Fruit fly (Drosophila melanogaster) whole organism, embryonic: Measurements from ENCODE around the gene Bub1.

ENCODE experiments used
- CG10147 ChIP-seq: fragments of 200-800 bp; sonication (Bioruptor generic); optimal IDR thresholded peaks from 2 replicates; lab custom pipeline; 2019; ENCODE audit warnings: missing biosample characterization, mild to moderate bottlenecking, missing genetic modification characterization, moderate library complexity
- CG10462 ChIP-seq: fragments of 200-800 bp; sonication (Bioruptor generic); optimal IDR thresholded peaks from 2 replicates; lab custom pipeline; 2016; ENCODE audit warnings: missing biosample characterization, missing genetic modification characterization
- CG11085 ChIP-seq: fragments of 200-800 bp; sonication (Bioruptor generic); IDR thresholded peaks from 2 replicates; pipeline ENCODE4 v1.3.6; 2022; ENCODE audit warnings: missing biosample characterization, missing genetic modification characterization
- CG11695 ChIP-seq: fragments of 200-800 bp; sonication (Bioruptor generic); IDR thresholded peaks from 3 replicates; pipeline ENCODE4 v1.3.6; 2022; ENCODE audit warnings: missing biosample characterization, missing genetic modification characterization
- CG11696 ChIP-seq: fragments of 200-800 bp; sonication (Bioruptor generic); IDR thresholded peaks from 2 replicates; pipeline ENCODE4 v1.3.6; 2022; ENCODE audit warnings: missing biosample characterization, missing genetic modification characterization
- CG15011 ChIP-seq: fragments of 200-800 bp; sonication (Bioruptor generic); optimal IDR thresholded peaks from 3 replicates; lab custom pipeline; 2018; ENCODE audit warnings: missing biosample characterization, mild to moderate bottlenecking, missing genetic modification characterization
- CG17802 ChIP-seq: fragments of 200-800 bp; sonication (Bioruptor generic); optimal IDR thresholded peaks from 2 replicates; lab custom pipeline; 2018; ENCODE audit warnings: missing biosample characterization, mild to moderate bottlenecking, missing genetic modification characterization, moderate library complexity
- CG17912 ChIP-seq: fragments of 200-800 bp; sonication (Bioruptor generic); optimal IDR thresholded peaks from 2 replicates; lab custom pipeline; 2018; ENCODE audit warnings: missing biosample characterization, mild to moderate bottlenecking, missing genetic modification characterization
- CG18619 ChIP-seq: fragments of 200-800 bp; sonication (Bioruptor generic); optimal IDR thresholded peaks from 3 replicates; lab custom pipeline; 2017; ENCODE audit warnings: missing biosample characterization, mild to moderate bottlenecking, missing genetic modification characterization
- CG31388 ChIP-seq: fragments of 200-800 bp; sonication (Bioruptor generic); optimal IDR thresholded peaks from 2 replicates; lab custom pipeline; 2016; ENCODE audit warnings: missing biosample characterization, missing genetic modification characterization
- CG3407 ChIP-seq: fragments of 200-800 bp; sonication (Bioruptor generic); optimal IDR thresholded peaks from 2 replicates; lab custom pipeline; 2018; ENCODE audit warnings: missing biosample characterization, mild to moderate bottlenecking, missing genetic modification characterization
- CG34422 ChIP-seq: fragments of 200-800 bp; sonication (Bioruptor generic); IDR thresholded peaks from 3 replicates; pipeline ENCODE4 v1.3.6; 2022; ENCODE audit warnings: missing biosample characterization, missing genetic modification characterization
- CG4282 ChIP-seq: fragments of 200-800 bp; sonication (Bioruptor generic); optimal IDR thresholded peaks from 2 replicates; lab custom pipeline; 2016; ENCODE audit warnings: missing biosample characterization, missing genetic modification characterization
- CG4404 ChIP-seq: fragments of 200-800 bp; sonication (Bioruptor generic); IDR thresholded peaks from 2 replicates; pipeline ENCODE4 v1.3.6; 2022; ENCODE audit warnings: missing biosample characterization, missing genetic modification characterization
- CG4854 ChIP-seq: fragments of 200-800 bp; sonication (Bioruptor generic); optimal IDR thresholded peaks from 2 replicates; lab custom pipeline; 2016; ENCODE audit warnings: missing biosample characterization, missing genetic modification characterization, inconsistent platforms
- CG6654 ChIP-seq: fragments of 200-800 bp; sonication (Bioruptor generic); optimal IDR thresholded peaks from 2 replicates; lab custom pipeline; 2017; ENCODE audit warnings: missing biosample characterization, mild to moderate bottlenecking, missing genetic modification characterization
- CG6791 ChIP-seq: fragments of 200-800 bp; sonication (Bioruptor generic); IDR thresholded peaks from 3 replicates; pipeline ENCODE4 v1.3.6; 2022; ENCODE audit warnings: missing biosample characterization, missing genetic modification characterization; ENCODE audit not compliant: partially characterized antibody
- CG6813 ChIP-seq: fragments of 200-800 bp; sonication (Bioruptor generic); optimal IDR thresholded peaks from 2 replicates; lab custom pipeline; 2017; ENCODE audit warnings: missing biosample characterization, missing genetic modification characterization, mild to moderate bottlenecking, moderate library complexity, missing genetic modification reagents
- CG7745 ChIP-seq: fragments of 200-800 bp; sonication (Bioruptor generic); optimal IDR thresholded peaks from 2 replicates; lab custom pipeline; 2018; ENCODE audit warnings: missing biosample characterization, mild to moderate bottlenecking, missing genetic modification characterization, moderate library complexity
- CG8765 ChIP-seq: fragments of 200-800 bp; sonication (Bioruptor generic); IDR thresholded peaks from 2 replicates; pipeline ENCODE4 v1.3.6; 2022; ENCODE audit warnings: missing biosample characterization, missing genetic modification characterization
- CG9609 ChIP-seq: fragments of 200-800 bp; sonication (Bioruptor generic); optimal IDR thresholded peaks from 3 replicates; lab custom pipeline; 2016; ENCODE audit warnings: missing biosample characterization, missing genetic modification characterization
- Hand ChIP-seq: fragments of 200-800 bp; sonication (Bioruptor generic); optimal IDR thresholded peaks from 2 replicates; lab custom pipeline; 2017; ENCODE audit warnings: mild to moderate bottlenecking, missing biosample characterization, missing genetic modification reagents, missing genetic modification characterization
- HmgZ ChIP-seq: fragments of 200-800 bp; sonication (Bioruptor generic); optimal IDR thresholded peaks from 2 replicates; lab custom pipeline; 2018; ENCODE audit warnings: missing biosample characterization, mild to moderate bottlenecking, missing genetic modification characterization
- Hr3 ChIP-seq: fragments of 200-800 bp; sonication (Bioruptor generic); optimal IDR thresholded peaks from 3 replicates; lab custom pipeline; 2016; ENCODE audit warnings: missing biosample characterization, missing genetic modification characterization
- Sox100B ChIP-seq: fragments of 200-800 bp; sonication (Bioruptor generic); optimal IDR thresholded peaks from 3 replicates; lab custom pipeline; 2018; ENCODE audit warnings: missing biosample characterization, mild to moderate bottlenecking, missing genetic modification characterization
- YL-1 ChIP-seq: fragments of 200-800 bp; sonication (Bioruptor generic); optimal IDR thresholded peaks from 3 replicates; lab custom pipeline; 2017; ENCODE audit warnings: missing biosample characterization, mild to moderate bottlenecking, missing genetic modification characterization
- al ChIP-seq: fragments of 200-800 bp; sonication (Bioruptor generic); IDR thresholded peaks from 2 replicates; pipeline ENCODE4 v1.3.6; 2022; ENCODE audit warnings: missing biosample characterization, missing genetic modification characterization
- ato ChIP-seq: fragments of 200-800 bp; sonication (Bioruptor generic); IDR thresholded peaks from 2 replicates; pipeline ENCODE4 v1.3.6; 2022; ENCODE audit warnings: missing biosample characterization, missing genetic modification characterization; ENCODE audit not compliant: partially characterized antibody
- chinmo ChIP-seq: fragments of 200-800 bp; sonication (Bioruptor generic); IDR thresholded peaks from 4 replicates; pipeline ENCODE4 v1.3.6; 2022; ENCODE audit warnings: missing biosample characterization, missing genetic modification characterization; ENCODE audit not compliant: partially characterized antibody
- dmrt99B ChIP-seq: fragments of 200-800 bp; sonication (Bioruptor generic); optimal IDR thresholded peaks from 2 replicates; lab custom pipeline; 2018; ENCODE audit warnings: missing biosample characterization, mild to moderate bottlenecking, missing genetic modification characterization, moderate library complexity
- dpn ChIP-seq, 2 experiments: fragments of 200-800 bp; sonication (Bioruptor generic); optimal IDR thresholded peaks; 3 replicates each; lab custom pipeline; 2016; ENCODE audit warnings: missing biosample characterization in 2 of 2, missing genetic modification characterization in 2 of 2
- en ChIP-seq: fragments of 200-800 bp; sonication (Bioruptor generic); optimal IDR thresholded peaks from 2 replicates; lab custom pipeline; 2016; ENCODE audit warnings: missing biosample characterization, missing genetic modification characterization
- esg ChIP-seq: fragments of 200-800 bp; sonication (Bioruptor generic); conservative IDR thresholded peaks from 2 replicates; pipeline ENCODE4 v1.3.6; 2022; ENCODE audit warnings: missing biosample characterization, missing genetic modification characterization
- fd64A ChIP-seq: fragments of 200-800 bp; sonication (Bioruptor generic); optimal IDR thresholded peaks from 3 replicates; lab custom pipeline; 2018; ENCODE audit warnings: missing biosample characterization, mild to moderate bottlenecking, missing genetic modification characterization
- gfzf ChIP-seq: fragments of 200-800 bp; sonication (Bioruptor generic); optimal IDR thresholded peaks from 2 replicates; lab custom pipeline; 2016; ENCODE audit warnings: missing biosample characterization, mild to moderate bottlenecking, missing genetic modification characterization, moderate library complexity
- her ChIP-seq: fragments of 200-800 bp; sonication (Bioruptor generic); optimal IDR thresholded peaks from 2 replicates; lab custom pipeline; 2016; ENCODE audit warnings: missing biosample characterization, missing genetic modification characterization
- klu ChIP-seq: fragments of 200-800 bp; sonication (Bioruptor generic); IDR thresholded peaks from 2 replicates; pipeline ENCODE4 v1.3.6; 2022; ENCODE audit warnings: missing biosample characterization, missing genetic modification characterization
- lmd ChIP-seq: fragments of 200-800 bp; sonication (Bioruptor generic); IDR thresholded peaks from 2 replicates; pipeline ENCODE4 v1.3.6; 2022; ENCODE audit warnings: missing biosample characterization, missing genetic modification characterization
- nmo ChIP-seq: fragments of 200-800 bp; sonication (Bioruptor generic); optimal IDR thresholded peaks from 2 replicates; lab custom pipeline; 2018; ENCODE audit warnings: missing biosample characterization, mild to moderate bottlenecking, missing genetic modification characterization, moderate library complexity
- odd ChIP-seq: fragments of 200-800 bp; sonication (Bioruptor generic); optimal IDR thresholded peaks from 2 replicates; lab custom pipeline; 2017; ENCODE audit warnings: missing biosample characterization, mild to moderate bottlenecking, missing genetic modification characterization
- pnt ChIP-seq: fragments of 200-800 bp; sonication (Bioruptor generic); optimal IDR thresholded peaks from 3 replicates; lab custom pipeline; 2016; ENCODE audit warnings: missing biosample characterization, missing genetic modification characterization
- run ChIP-seq: fragments of 200-800 bp; sonication (Bioruptor generic); optimal IDR thresholded peaks from 3 replicates; lab custom pipeline; 2018; ENCODE audit warnings: missing biosample characterization, mild to moderate bottlenecking, missing genetic modification characterization
- sc ChIP-seq, 3 experiments: fragments of >200 bp in 2 of 3; fragments of 200-800 bp in 1 of 3; sonication (Bioruptor generic) in 1 of 3; optimal IDR thresholded peaks; 2 replicates in 2 of 3; 3 replicates in 1 of 3; lab custom pipeline; 2017; ENCODE audit warnings: mild to moderate bottlenecking in 1 of 3, missing biosample characterization in 1 of 3, missing genetic modification characterization in 1 of 3, missing genetic modification reagents in 1 of 3
- stc ChIP-seq: fragments of 200-800 bp; sonication (Bioruptor generic); IDR thresholded peaks from 2 replicates; pipeline ENCODE4 v1.3.6; 2022; ENCODE audit warnings: missing biosample characterization, missing genetic modification characterization
- stwl ChIP-seq: fragments of 200-800 bp; sonication (Bioruptor generic); optimal IDR thresholded peaks from 3 replicates; lab custom pipeline; 2018; ENCODE audit warnings: missing biosample characterization, mild to moderate bottlenecking, missing genetic modification characterization, moderate library complexity
- zfh1 ChIP-seq: fragments of 200-800 bp; sonication (Bioruptor generic); IDR thresholded peaks from 3 replicates; pipeline ENCODE4 v1.3.6; 2022; ENCODE audit warnings: missing biosample characterization, missing genetic modification characterization

Bub1 gene

DNA sequence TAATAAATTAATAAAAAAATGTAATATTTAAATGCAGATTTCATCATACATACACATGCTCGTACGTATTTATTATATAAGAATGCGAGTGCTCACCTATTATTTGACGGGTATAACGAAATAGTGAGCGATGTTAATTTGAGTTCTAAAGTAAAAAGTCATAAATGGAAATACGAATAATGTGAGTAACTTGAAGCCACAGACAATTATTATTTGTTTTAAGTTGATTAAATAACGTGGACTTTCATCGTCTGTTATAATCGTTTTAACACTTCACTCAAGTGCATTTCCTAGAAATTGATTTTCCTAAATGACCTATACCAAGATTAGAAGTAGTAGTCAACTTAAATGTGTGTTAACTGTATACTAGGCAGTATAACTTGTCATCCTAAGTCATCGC lies 23.6 kb downstream of the Bub1 start (continued):
- TF ChIP-seq dmrt99B (tag; lab: Kevin White, UChicago) (peak; percentile 24), dpn (GFP tag; optimal IDR thresholded peaks at IDR 0.05; lab: Kevin White, UChicago) (no peak), klu (GFP tag; lab: Robert Waterston, UW) (no peak), CG6791 (no peak), CG11085 (GFP tag; lab: Robert Waterston, UW) (no peak), CG3407 (GFP tag; lab: Kevin White, UChicago) (no peak), CG17802 (tag; lab: Kevin White, UChicago) (no peak), CG11695 (GFP tag; lab: Robert Waterston, UW) (no peak), CG9609 (GFP tag; lab: Kevin White, UChicago) (no peak), CG8765 (GFP tag; lab: Robert Waterston, UW) (no peak), CG4404 (GFP tag; lab: Robert Waterston, UW) (no peak), pnt (no peak), sc (optimal IDR thresholded peaks at IDR 0.05; lab: Kevin White, UChicago) (no peak), sc (GFP tag; optimal IDR thresholded peaks at IDR 0.05; lab: Kevin White, UChicago) (no peak), Sox100B (no peak), CG34422 (GFP tag; lab: Robert Waterston, UW) (no peak), stc (no peak)

DNA sequence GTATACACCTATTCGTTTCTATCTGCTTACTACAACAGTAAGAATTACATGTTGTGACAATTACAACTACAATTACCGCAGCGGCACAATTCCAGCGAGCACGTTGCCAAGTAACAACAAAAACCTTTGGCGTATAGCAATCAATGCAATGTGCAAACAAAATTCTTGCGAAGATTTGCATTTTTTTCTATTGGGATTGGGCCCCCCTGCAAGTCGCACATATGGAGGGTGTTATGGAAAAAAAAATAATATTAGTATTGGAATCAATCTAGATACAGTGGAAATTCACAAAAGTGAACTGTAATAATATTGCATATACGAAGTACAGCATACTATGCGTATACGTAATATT lies 24.0 kb downstream of the Bub1 start:
- TF ChIP-seq lmd (GFP tag; lab: Robert Waterston, UW) (no peak), zfh1 (GFP tag; lab: Robert Waterston, UW) (0 out of 3 replicates have a peak, but pooled peaks have one; percentile 17)
- TF ChIP-seq, all 482 proteins: peak for 1

DNA sequence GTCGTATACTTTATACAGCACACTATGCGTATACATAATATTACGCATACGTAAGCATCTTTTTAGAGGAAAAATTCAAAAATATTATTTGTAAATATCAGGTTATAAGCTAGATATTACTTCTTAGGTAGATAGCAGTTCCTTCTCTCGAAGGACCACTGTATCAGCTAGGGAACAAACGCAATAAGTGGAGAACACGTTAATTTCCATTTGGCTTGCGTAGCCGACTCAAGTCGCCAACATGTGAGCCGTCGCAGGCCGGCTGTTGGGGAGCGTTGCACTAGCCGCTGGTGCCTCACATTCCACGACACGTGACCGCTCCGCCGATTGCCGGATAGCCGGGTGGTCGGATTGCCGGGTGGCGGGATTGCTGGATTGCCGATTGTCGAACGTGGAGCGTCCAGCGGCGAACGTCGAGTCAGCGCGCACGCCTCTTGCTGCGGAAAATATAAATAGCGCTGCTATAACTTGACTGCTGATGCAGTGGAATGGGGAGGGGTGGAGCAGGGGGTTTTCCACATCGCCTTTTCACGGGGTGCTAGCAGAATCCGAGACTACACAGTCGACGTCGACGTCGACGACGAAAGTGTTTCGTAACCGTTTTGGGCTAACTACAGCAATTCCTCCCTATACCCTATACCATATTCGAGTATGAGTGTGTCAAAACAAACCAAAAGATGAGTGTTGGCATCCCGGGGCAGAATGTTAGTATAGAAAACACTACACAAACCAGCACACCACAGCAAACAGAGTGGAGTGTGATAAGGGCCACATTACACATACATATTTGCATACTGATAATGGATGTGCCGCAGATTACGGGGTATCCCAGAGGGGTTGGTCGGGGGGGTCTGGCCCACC lies 24.6 kb downstream of the Bub1 start:
- no peak for TF ChIP-seq stwl
- TF ChIP-seq fd64A (GFP tag; lab: Kevin White, UChicago), result peak; percentile 59
- TF ChIP-seq chinmo (GFP tag; lab: Robert Waterston, UW), result 0 out of 4 replicates have a peak, but pooled peaks have one; percentile 53
- TF ChIP-seq CG17912 (GFP tag; lab: Kevin White, UChicago), result no peak
- no peak for TF ChIP-seq YL-1 (GFP tag; lab: Kevin White, UChicago)
- TF ChIP-seq HmgZ (tag; lab: Kevin White, UChicago), result no peak
- no peak for TF ChIP-seq gfzf
- no peak for TF ChIP-seq CG11696 (GFP tag; lab: Robert Waterston, UW)
- TF ChIP-seq Hand (GFP tag; lab: Kevin White, UChicago), result no peak
- TF ChIP-seq CG7745, result no peak
- no peak for TF ChIP-seq en (GFP tag; lab: Kevin White, UChicago)
- TF ChIP-seq CG6654 (GFP tag; lab: Kevin White, UChicago), result peak; percentile 0
- TF ChIP-seq CG15011 (GFP tag; lab: Kevin White, UChicago), result peak; percentile 0
- no peak for TF ChIP-seq odd
- TF ChIP-seq al (GFP tag; lab: Robert Waterston, UW), result no peak
- TF ChIP-seq CG4282 (GFP tag; lab: Kevin White, UChicago), result no peak
- TF ChIP-seq CG31388 (GFP tag; lab: Kevin White, UChicago), result no peak
- no peak for TF ChIP-seq Hr3 (GFP tag; lab: Kevin White, UChicago)
- TF ChIP-seq CG4854 (GFP tag; lab: Kevin White, UChicago), result no peak
- no peak for TF ChIP-seq nmo
- no peak for TF ChIP-seq CG10462
- TF ChIP-seq ato, result no peak
- no peak for TF ChIP-seq CG18619 (GFP tag; lab: Kevin White, UChicago)
- TF ChIP-seq run (tag; lab: Kevin White, UChicago), result no peak
- no peak for TF ChIP-seq esg (GFP tag; lab: Robert Waterston, UW)
- peak; percentile 72 for TF ChIP-seq CG6813
- no peak for TF ChIP-seq CG10147 (GFP tag; lab: Kevin White, UChicago)
- no peak for TF ChIP-seq her (GFP tag; lab: Kevin White, UChicago)
- TF ChIP-seq CG6791, result no peak
